Worm (Caenorhabditis elegans) whole organism, young adult: Measurements from ENCODE around the gene F21H7.12.

Experiments used
- B0035.1 ChIP-seq: sonication (generic microtip); optimal IDR thresholded peaks from 2 replicates; lab custom pipeline; 2016; ENCODE audit warnings: missing genetic modification characterization, mild to moderate bottlenecking, missing compliant biosample characterization, missing genotype, missing genetic modification reagents
- B0336.3 ChIP-seq: fragments of 200-800 bp; sonication (Bioruptor generic); IDR thresholded peaks from 2 replicates; pipeline ENCODE4 v1.3.6; 2022; ENCODE audit warnings: missing genetic modification characterization, missing compliant biosample characterization
- C17E4.6 ChIP-seq: fragments of 200-800 bp; sonication (Bioruptor generic); IDR thresholded peaks from 2 replicates; pipeline ENCODE4 v1.3.6; 2022; ENCODE audit warnings: missing genetic modification reagents, missing genetic modification characterization, missing compliant biosample characterization
- F23B12.7 ChIP-seq: sonication (generic microtip); optimal IDR thresholded peaks from 2 replicates; lab custom pipeline; 2017; ENCODE audit warnings: missing genetic modification characterization, mild to moderate bottlenecking, missing compliant biosample characterization, antibody characterized with exemption, moderate library complexity; ENCODE audit not compliant: insufficient read depth
- F39B2.1 ChIP-seq: fragments of 200-800 bp; sonication (Bioruptor generic); IDR thresholded peaks from 2 replicates; pipeline ENCODE4 v1.3.6; 2022; ENCODE audit warnings: missing genetic modification reagents, missing genetic modification characterization, missing compliant biosample characterization
- Y67H2A.10 ChIP-seq: fragments of 200-800 bp; sonication (Bioruptor generic); conservative IDR thresholded peaks from 2 replicates; pipeline ENCODE4 v1.3.6; 2022; ENCODE audit warnings: missing genetic modification reagents, missing genetic modification characterization, missing compliant biosample characterization
- akir-1 ChIP-seq: fragments of 200-800 bp; sonication (Bioruptor generic); optimal IDR thresholded peaks from 2 replicates; lab custom pipeline; 2018; ENCODE audit warnings: mild to moderate bottlenecking, missing genetic modification characterization, moderate library complexity, missing compliant biosample characterization
- aptf-2 ChIP-seq: fragments of 200-800 bp; sonication (Bioruptor generic); conservative IDR thresholded peaks from 2 replicates; pipeline ENCODE4 v1.3.6; 2022; ENCODE audit warnings: missing genetic modification reagents, missing genetic modification characterization, missing compliant biosample characterization
- aptf-3 ChIP-seq: fragments of 200-800 bp; sonication (Bioruptor generic); IDR thresholded peaks from 2 replicates; pipeline ENCODE4 v1.3.6; 2022; ENCODE audit warnings: missing genetic modification characterization, missing compliant biosample characterization
- bed-1 ChIP-seq: fragments of 200-800 bp; sonication (Bioruptor generic); IDR thresholded peaks from 2 replicates; pipeline ENCODE4 v1.3.6; 2022; ENCODE audit warnings: missing genetic modification reagents, missing genetic modification characterization, missing compliant biosample characterization
- bed-2 ChIP-seq: fragments of 200-800 bp; sonication (Bioruptor generic); IDR thresholded peaks from 2 replicates; pipeline ENCODE4 v1.3.6; 2022; ENCODE audit warnings: missing genetic modification reagents, missing genetic modification characterization, missing compliant biosample characterization
- cebp-1 ChIP-seq, 2 experiments: fragments of 200-800 bp in 1 of 2; sonication (Bioruptor generic) in 1 of 2; sonication (generic microtip) in 1 of 2; IDR thresholded peaks in 1 of 2; optimal IDR thresholded peaks in 1 of 2; 2 replicates each; pipeline versions ENCODE4 v1.3.6 to Lab custom; 2017 to 2022; ENCODE audit warnings: missing compliant biosample characterization in 2 of 2, missing genetic modification characterization in 2 of 2, mild to moderate bottlenecking in 1 of 2, missing genetic modification reagents in 1 of 2, moderate library complexity in 1 of 2
- cebp-2 ChIP-seq: fragments of 200-800 bp; sonication (Bioruptor generic); IDR thresholded peaks from 2 replicates; pipeline ENCODE4 v1.3.6; 2022; ENCODE audit warnings: missing genetic modification characterization, missing compliant biosample characterization
- ceh-100 ChIP-seq: fragments of 200-800 bp; sonication (Bioruptor generic); IDR thresholded peaks from 2 replicates; pipeline ENCODE4 v1.3.6; 2022; ENCODE audit warnings: missing genetic modification reagents, missing genetic modification characterization, missing compliant biosample characterization
- chd-7 ChIP-seq: sonication (generic microtip); optimal IDR thresholded peaks from 2 replicates; lab custom pipeline; 2016; ENCODE audit warnings: mild to moderate bottlenecking, missing genetic modification characterization, moderate library complexity, missing compliant biosample characterization
- die-1 ChIP-seq: sonication (generic microtip); optimal IDR thresholded peaks from 2 replicates; lab custom pipeline; 2016; ENCODE audit warnings: missing genotype, mild to moderate bottlenecking, missing genetic modification characterization, missing compliant biosample characterization
- dpl-1 ChIP-seq: fragments of 150-350 bp; optimal IDR thresholded peaks from 2 replicates; lab custom pipeline; 2014; ENCODE audit warnings: missing biosample characterization, missing genetic modification reagents, missing genetic modification characterization
- efl-1 ChIP-seq: fragments of 150-350 bp; optimal IDR thresholded peaks from 2 replicates; lab custom pipeline; 2014; ENCODE audit warnings: missing biosample characterization, missing genetic modification reagents, missing genetic modification characterization
- ets-4 ChIP-seq: fragments of 200-800 bp; sonication (Bioruptor generic); optimal IDR thresholded peaks from 2 replicates; lab custom pipeline; 2018; ENCODE audit warnings: mild to moderate bottlenecking, missing genetic modification characterization, missing compliant biosample characterization
- hmg-20 ChIP-seq: fragments of 200-800 bp; sonication (Bioruptor generic); IDR thresholded peaks from 2 replicates; pipeline ENCODE4 v1.3.6; 2022; ENCODE audit warnings: missing genetic modification reagents, missing genetic modification characterization, missing compliant biosample characterization
- lin-40 ChIP-seq: sonication (generic microtip); optimal IDR thresholded peaks from 2 replicates; lab custom pipeline; 2016; ENCODE audit warnings: missing genetic modification characterization, mild to moderate bottlenecking, missing compliant biosample characterization, missing genotype, missing genetic modification reagents
- madf-10 ChIP-seq: sonication (generic microtip); optimal IDR thresholded peaks from 2 replicates; lab custom pipeline; 2016; ENCODE audit warnings: mild to moderate bottlenecking, missing genetic modification characterization, missing compliant biosample characterization
- madf-3 ChIP-seq: fragments of 200-800 bp; sonication (Bioruptor generic); IDR thresholded peaks from 2 replicates; pipeline ENCODE4 v1.3.6; 2022; ENCODE audit warnings: missing genetic modification reagents, missing genetic modification characterization, missing compliant biosample characterization
- madf-8 ChIP-seq: fragments of 200-800 bp; sonication (Bioruptor generic); conservative IDR thresholded peaks from 2 replicates; pipeline ENCODE4 v1.3.6; 2022; ENCODE audit warnings: missing genetic modification reagents, missing genetic modification characterization, missing compliant biosample characterization
- mxl-1 ChIP-seq: sonication (generic microtip); optimal IDR thresholded peaks from 2 replicates; lab custom pipeline; 2016; ENCODE audit warnings: missing genetic modification characterization, missing compliant biosample characterization
- nhr-80 ChIP-seq: sonication (generic microtip); optimal IDR thresholded peaks from 2 replicates; lab custom pipeline; 2016; ENCODE audit warnings: missing genetic modification characterization, missing compliant biosample characterization
- rec-8 ChIP-seq, 2 experiments: sonication (generic microtip); optimal IDR thresholded peaks; 2 replicates each; lab custom pipeline; 2016; ENCODE audit warnings: mild to moderate bottlenecking in 2 of 2, missing genetic modification characterization in 2 of 2, missing genetic modification reagents in 2 of 2, missing genotype in 2 of 2, missing biosample characterization in 1 of 2, missing compliant biosample characterization in 1 of 2, moderate library complexity in 1 of 2
- sdz-38 ChIP-seq: sonication (generic microtip); optimal IDR thresholded peaks from 2 replicates; lab custom pipeline; 2016; ENCODE audit warnings: missing genotype, missing genetic modification characterization, missing compliant biosample characterization
- snpc-1.3 ChIP-seq: sonication (generic microtip); optimal IDR thresholded peaks from 2 replicates; lab custom pipeline; 2017; ENCODE audit warnings: missing genetic modification characterization, mild to moderate bottlenecking, missing compliant biosample characterization, antibody characterized with exemption, moderate library complexity, missing genotype, missing genetic modification reagents; ENCODE audit not compliant: insufficient read depth
- snpc-3.4 ChIP-seq: sonication (generic microtip); optimal IDR thresholded peaks from 2 replicates; lab custom pipeline; 2017; ENCODE audit warnings: missing genetic modification characterization, mild to moderate bottlenecking, missing compliant biosample characterization, antibody characterized with exemption, moderate library complexity, missing genotype, missing genetic modification reagents
- sptf-2 ChIP-seq: fragments of 200-800 bp; sonication (Bioruptor generic); optimal IDR thresholded peaks from 2 replicates; lab custom pipeline; 2018; ENCODE audit warnings: mild to moderate bottlenecking, missing genetic modification characterization, missing compliant biosample characterization
- tbp1 ChIP-seq: fragments of 200-800 bp; sonication (Bioruptor generic); optimal IDR thresholded peaks from 2 replicates; lab custom pipeline; 2018; ENCODE audit warnings: mild to moderate bottlenecking, missing genetic modification characterization, missing compliant biosample characterization
- tlf-1 ChIP-seq: fragments of 200-800 bp; sonication (Bioruptor generic); optimal IDR thresholded peaks from 2 replicates; lab custom pipeline; 2018; ENCODE audit warnings: mild to moderate bottlenecking, missing genetic modification characterization, missing compliant biosample characterization
- unc-130 ChIP-seq: sonication (generic microtip); optimal IDR thresholded peaks from 2 replicates; lab custom pipeline; 2016; ENCODE audit warnings: missing genetic modification reagents, missing genetic modification characterization, missing compliant biosample characterization
- unc-62 ChIP-seq: fragments of 150-350 bp; optimal IDR thresholded peaks from 2 replicates; lab custom pipeline; 2014; ENCODE audit warnings: missing biosample characterization, missing genetic modification reagents, missing genetic modification characterization
- ztf-18 ChIP-seq: sonication (generic microtip); optimal IDR thresholded peaks from 2 replicates; lab custom pipeline; 2016; ENCODE audit warnings: missing genotype, mild to moderate bottlenecking, missing genetic modification characterization, missing compliant biosample characterization
- ztf-22 ChIP-seq: fragments of 200-800 bp; sonication (Bioruptor generic); optimal IDR thresholded peaks from 2 replicates; lab custom pipeline; 2018; ENCODE audit warnings: mild to moderate bottlenecking, missing genetic modification characterization, moderate library complexity, missing compliant biosample characterization

F21H7.12 gene

ce11 chrV:16258142-16258541 lies 28.2 kb downstream of the F21H7.12 start, which contains the start of gene nhr-218:
TSS of gene nhr-218 (plus strand) at chrV:16258442.
- no peak for TF ChIP-seq unc-130
- TF ChIP-seq dpl-1 (GFP tag; lab: Kevin White, UChicago): no peak
- no peak for TF ChIP-seq nhr-80
- TF ChIP-seq tlf-1 (GFP tag; lab: Kevin White, UChicago): no peak
- TF ChIP-seq ztf-22 (GFP tag; lab: Kevin White, UChicago): no peak
- TF ChIP-seq Y67H2A.10 (GFP tag; lab: Robert Waterston, UW): no peak
- no peak for TF ChIP-seq F23B12.7 (tag; lab: Kevin White, UChicago)
- no peak for TF ChIP-seq bed-2 (GFP tag; lab: Robert Waterston, UW)
- TF ChIP-seq mxl-1 (tag; lab: Kevin White, UChicago): no peak
- no peak for TF ChIP-seq sptf-2
- TF ChIP-seq ceh-100 (GFP tag; lab: Robert Waterston, UW): no peak
- TF ChIP-seq tbp1: no peak
- TF ChIP-seq snpc-1.3: no peak
- TF ChIP-seq cebp-2: no peak
- no peak for TF ChIP-seq cebp-1 (GFP tag; IDR thresholded peaks at IDR 0.05; lab: Robert Waterston, UW)
- TF ChIP-seq cebp-1 (tag; optimal IDR thresholded peaks at IDR 0.05; lab: Kevin White, UChicago): no peak
- no peak for TF ChIP-seq sdz-38 (tag; lab: Kevin White, UChicago)
- TF ChIP-seq F39B2.1 (GFP tag; lab: Robert Waterston, UW): no peak
- no peak for TF ChIP-seq unc-62 (GFP tag; lab: Kevin White, UChicago)
- no peak for TF ChIP-seq ets-4 (GFP tag; lab: Kevin White, UChicago)

DNA sequence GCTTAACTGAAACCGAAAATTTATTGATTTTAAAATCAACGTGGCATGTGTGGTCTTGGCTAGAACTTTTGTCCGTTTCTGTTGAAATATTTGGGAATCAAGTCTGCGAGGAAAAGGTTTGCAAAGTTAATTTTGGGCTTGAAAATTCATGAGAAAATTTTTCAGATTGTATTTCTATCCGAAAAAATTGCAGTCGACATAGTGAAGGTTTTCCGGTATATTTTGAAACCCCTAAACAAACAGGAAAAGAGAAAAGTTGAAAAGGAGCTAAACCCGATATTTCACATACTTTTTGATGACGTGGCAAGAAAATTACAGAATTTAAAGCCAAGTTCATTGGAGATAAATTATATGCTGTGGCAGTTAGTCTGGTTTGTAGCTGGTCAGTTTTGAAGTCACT lies 29.7 kb downstream of the F21H7.12 start, which contains the start of gene nhr-127:
Gene nhr-127 (plus strand): TSS at position 301 of the 400 bp plus-strand sequence.
- no peak for TF ChIP-seq efl-1 (GFP tag; lab: Kevin White, UChicago)
- TF ChIP-seq akir-1 (GFP tag; lab: Kevin White, UChicago): no peak
- TF ChIP-seq madf-3: no peak
- TF ChIP-seq chd-7 (tag; lab: Kevin White, UChicago): no peak
- no peak for TF ChIP-seq madf-8
- no peak for TF ChIP-seq aptf-2 (GFP tag; lab: Robert Waterston, UW)
- no peak for TF ChIP-seq B0336.3
- TF ChIP-seq snpc-3.4 (tag; lab: Kevin White, UChicago): no peak
- TF ChIP-seq bed-1 (GFP tag; lab: Robert Waterston, UW): no peak
- TF ChIP-seq hmg-20 (GFP tag; lab: Robert Waterston, UW): no peak
- TF ChIP-seq C17E4.6: no peak
- no peak for TF ChIP-seq lin-40 (tag; lab: Kevin White, UChicago)
- TF ChIP-seq die-1: no peak
- TF ChIP-seq, all 124 proteins: peak for 0

DNA sequence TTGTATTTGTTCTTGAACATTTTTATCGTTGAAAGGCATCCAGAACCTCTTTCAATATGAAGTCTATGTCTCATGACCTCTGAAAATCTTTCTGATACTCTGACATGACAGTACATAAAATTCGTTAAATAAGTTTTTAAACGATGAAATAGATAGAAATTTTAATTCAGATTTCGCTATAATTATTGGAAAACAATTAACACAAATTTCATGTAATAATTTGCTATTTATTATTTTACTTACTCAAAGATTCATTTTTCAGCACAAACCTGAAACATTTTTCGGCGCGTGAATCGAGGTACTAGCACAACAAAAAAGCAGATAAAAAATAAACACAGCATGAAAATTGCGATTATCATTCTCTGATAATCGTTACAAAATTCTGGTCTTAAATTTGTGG lies 36.5 kb downstream of the F21H7.12 start, which contains the start of gene T13F3.4:
Gene T13F3.4 (minus strand): TSS at position 101 of the 400 bp plus-strand sequence.
- TF ChIP-seq Y67H2A.10 (GFP tag; lab: Robert Waterston, UW) (no peak), ztf-18 (tag; lab: Kevin White, UChicago) (no peak), aptf-3 (GFP tag; lab: Robert Waterston, UW) (no peak), B0035.1 (tag; lab: Kevin White, UChicago) (no peak), madf-10 (tag; lab: Kevin White, UChicago) (no peak), dpl-1 (GFP tag; lab: Kevin White, UChicago) (no peak), rec-8 (tag; optimal IDR thresholded peaks at IDR 0.05; lab: Kevin White, UChicago) (no peak)
- TF ChIP-seq, all 124 proteins: peak for 0
